Worm (Caenorhabditis elegans) whole organism, late embryonic: ENCODE measurements around the gene F18E9.4.
A peak's percentile ranks its signal among the peaks of the same experiment; 100 is the strongest.

Experiments
- C08G9.2 ChIP-seq: sonication (generic microtip); optimal IDR thresholded peaks from 2 replicates; lab custom pipeline; 2016; ENCODE audit warnings: mild to moderate bottlenecking, missing genetic modification characterization, moderate library complexity, missing compliant biosample characterization
- K02D7.2 ChIP-seq: sonication (generic microtip); optimal IDR thresholded peaks from 2 replicates; lab custom pipeline; 2017; ENCODE audit warnings: mild to moderate bottlenecking, missing genetic modification characterization, missing compliant biosample characterization
- T23F11.4 ChIP-seq: fragments of 200-800 bp; sonication (Bioruptor generic); optimal IDR thresholded peaks from 2 replicates; lab custom pipeline; 2018; ENCODE audit warnings: mild to moderate bottlenecking, missing genetic modification characterization, missing compliant biosample characterization
- ahr-1 ChIP-seq: sonication (generic microtip); optimal IDR thresholded peaks from 2 replicates; lab custom pipeline; 2016; ENCODE audit warnings: missing genetic modification characterization, missing compliant biosample characterization
- ama-1 ChIP-seq: fragments of 150-350 bp; optimal IDR thresholded peaks from 2 replicates; lab custom pipeline; 2014
- ceh-14 ChIP-seq: sonication (generic microtip); optimal IDR thresholded peaks from 2 replicates; lab custom pipeline; 2016; ENCODE audit warnings: missing genotype, missing genetic modification characterization, missing compliant biosample characterization
- ceh-19 ChIP-seq: fragments of 200-800 bp; sonication (Bioruptor generic); optimal IDR thresholded peaks from 2 replicates; lab custom pipeline; 2018; ENCODE audit warnings: mild to moderate bottlenecking, missing genetic modification characterization, missing compliant biosample characterization
- ceh-2 ChIP-seq: sonication (generic microtip); optimal IDR thresholded peaks from 2 replicates; lab custom pipeline; 2016; ENCODE audit warnings: missing genotype, missing genetic modification characterization, missing compliant biosample characterization
- ceh-22 ChIP-seq: sonication (generic microtip); optimal IDR thresholded peaks from 2 replicates; lab custom pipeline; 2017; ENCODE audit warnings: missing biosample characterization, missing genetic modification characterization
- ceh-24 ChIP-seq: sonication (generic microtip); optimal IDR thresholded peaks from 2 replicates; lab custom pipeline; 2016; ENCODE audit warnings: mild to moderate bottlenecking, missing genetic modification characterization, missing compliant biosample characterization
- ceh-30 ChIP-seq: fragments of 150-350 bp; optimal IDR thresholded peaks from 2 replicates; lab custom pipeline; 2014; ENCODE audit warnings: missing biosample characterization, missing genetic modification characterization
- ceh-31 ChIP-seq: sonication (generic microtip); optimal IDR thresholded peaks from 2 replicates; lab custom pipeline; 2016; ENCODE audit warnings: missing genetic modification characterization, missing compliant biosample characterization
- ceh-34 ChIP-seq: sonication (generic microtip); optimal IDR thresholded peaks from 2 replicates; lab custom pipeline; 2016; ENCODE audit warnings: mild to moderate bottlenecking, missing genetic modification characterization, missing compliant biosample characterization
- ceh-48 ChIP-seq: sonication (generic microtip); optimal IDR thresholded peaks from 2 replicates; lab custom pipeline; 2016; ENCODE audit warnings: missing genetic modification characterization, inconsistent platforms, missing compliant biosample characterization
- ceh-9 ChIP-seq: sonication (generic microtip); optimal IDR thresholded peaks from 2 replicates; lab custom pipeline; 2016; ENCODE audit warnings: mild to moderate bottlenecking, missing genetic modification characterization, inconsistent platforms, missing compliant biosample characterization
- che-1 ChIP-seq: sonication (generic microtip); optimal IDR thresholded peaks from 2 replicates; lab custom pipeline; 2016; ENCODE audit warnings: mild to moderate bottlenecking, missing genetic modification characterization, missing compliant biosample characterization
- elt-2 ChIP-seq: sonication (generic microtip); optimal IDR thresholded peaks from 2 replicates; lab custom pipeline; 2016; ENCODE audit warnings: missing genetic modification reagents, missing genetic modification characterization, missing compliant biosample characterization
- elt-4 ChIP-seq: sonication (generic microtip); optimal IDR thresholded peaks from 2 replicates; lab custom pipeline; 2016; ENCODE audit warnings: missing genetic modification characterization, missing compliant biosample characterization
- eyg-1 ChIP-seq: sonication (generic microtip); optimal IDR thresholded peaks from 2 replicates; lab custom pipeline; 2016; ENCODE audit warnings: missing genotype, missing genetic modification characterization, missing compliant biosample characterization
- fax-1 ChIP-seq: sonication (generic microtip); optimal IDR thresholded peaks from 2 replicates; lab custom pipeline; 2016; ENCODE audit warnings: missing genotype, missing genetic modification characterization, missing compliant biosample characterization
- fkh-10 ChIP-seq: fragments of 150-350 bp; optimal IDR thresholded peaks from 2 replicates; lab custom pipeline; 2014; ENCODE audit warnings: missing biosample characterization, missing genetic modification reagents, missing genetic modification characterization
- fkh-6 ChIP-seq: sonication (generic microtip); optimal IDR thresholded peaks from 2 replicates; lab custom pipeline; 2016; ENCODE audit warnings: missing genetic modification characterization, missing compliant biosample characterization
- gmeb-2 ChIP-seq: sonication (generic microtip); optimal IDR thresholded peaks from 2 replicates; lab custom pipeline; 2016; ENCODE audit warnings: missing genetic modification characterization, inconsistent platforms, missing compliant biosample characterization
- hlh-30 ChIP-seq: sonication (generic microtip); optimal IDR thresholded peaks from 2 replicates; lab custom pipeline; 2017; ENCODE audit warnings: antibody characterized with exemption, missing genetic modification characterization, missing compliant biosample characterization; ENCODE audit not compliant: insufficient read depth
- hlh-6 ChIP-seq: sonication (generic microtip); optimal IDR thresholded peaks from 2 replicates; lab custom pipeline; 2016; ENCODE audit warnings: missing genotype, missing genetic modification characterization, missing compliant biosample characterization
- mec-3 ChIP-seq: sonication (generic microtip); optimal IDR thresholded peaks from 2 replicates; lab custom pipeline; 2016; ENCODE audit warnings: borderline replicate concordance, missing genetic modification characterization, missing compliant biosample characterization
- nfya-1 ChIP-seq: sonication (generic microtip); optimal IDR thresholded peaks from 2 replicates; lab custom pipeline; 2017; ENCODE audit warnings: missing genetic modification characterization, mild to moderate bottlenecking, missing compliant biosample characterization, antibody characterized with exemption, moderate library complexity
- nhr-11 ChIP-seq: fragments of 150-350 bp; optimal IDR thresholded peaks from 2 replicates; lab custom pipeline; 2014; ENCODE audit warnings: missing biosample characterization, missing genetic modification characterization
- pag-3 ChIP-seq: sonication (generic microtip); optimal IDR thresholded peaks from 2 replicates; lab custom pipeline; 2016; ENCODE audit warnings: missing compliant biosample characterization, missing genetic modification characterization, borderline replicate concordance
- pat-9 ChIP-seq: fragments of 200-800 bp; sonication (Bioruptor generic); optimal IDR thresholded peaks from 2 replicates; lab custom pipeline; 2018; ENCODE audit warnings: mild to moderate bottlenecking, missing genetic modification characterization, moderate library complexity, missing compliant biosample characterization
- pax-1 ChIP-seq: fragments of 150-350 bp; optimal IDR thresholded peaks from 2 replicates; lab custom pipeline; 2014; ENCODE audit warnings: missing biosample characterization, missing genetic modification characterization
- pqm-1 ChIP-seq: sonication (generic microtip); optimal IDR thresholded peaks from 2 replicates; lab custom pipeline; 2016; ENCODE audit warnings: missing genetic modification characterization, missing compliant biosample characterization
- pros-1 ChIP-seq: fragments of 150-350 bp; optimal IDR thresholded peaks from 2 replicates; lab custom pipeline; 2014; ENCODE audit warnings: missing biosample characterization, missing genetic modification reagents, missing genetic modification characterization
- ref-2 ChIP-seq: sonication (generic microtip); optimal IDR thresholded peaks from 2 replicates; lab custom pipeline; 2016; ENCODE audit warnings: missing genetic modification characterization, missing compliant biosample characterization
- sdc-2 ChIP-seq: sonication (generic microtip); optimal IDR thresholded peaks from 2 replicates; lab custom pipeline; 2016; ENCODE audit warnings: missing genotype, missing genetic modification characterization, missing compliant biosample characterization
- sox-2 ChIP-seq: fragments of 200-800 bp; sonication (Bioruptor generic); IDR thresholded peaks from 2 replicates; pipeline ENCODE4 v1.3.6; 2022; ENCODE audit warnings: missing genetic modification reagents, missing genetic modification characterization, missing compliant biosample characterization
- tbx-2 ChIP-seq: sonication (generic microtip); optimal IDR thresholded peaks from 2 replicates; lab custom pipeline; 2016; ENCODE audit warnings: missing genetic modification characterization, missing compliant biosample characterization
- unc-3 ChIP-seq, 2 experiments: fragments of 200-800 bp in 1 of 2; sonication (Bioruptor generic) in 1 of 2; sonication (generic microtip) in 1 of 2; conservative IDR thresholded peaks in 1 of 2; optimal IDR thresholded peaks in 1 of 2; 2 replicates each; pipeline versions ENCODE4 v1.3.6 to Lab custom; 2016 to 2022; ENCODE audit warnings: missing compliant biosample characterization in 2 of 2, missing genetic modification characterization in 2 of 2, missing genetic modification reagents in 1 of 2
- unc-42 ChIP-seq: sonication (generic microtip); optimal IDR thresholded peaks from 2 replicates; lab custom pipeline; 2016; ENCODE audit warnings: missing genotype, missing genetic modification characterization, missing compliant biosample characterization
- unc-55 ChIP-seq: sonication (generic microtip); optimal IDR thresholded peaks from 2 replicates; lab custom pipeline; 2017; ENCODE audit warnings: missing biosample characterization, missing genetic modification reagents, missing genetic modification characterization
- ztf-16 ChIP-seq: sonication (generic microtip); optimal IDR thresholded peaks from 2 replicates; lab custom pipeline; 2017; ENCODE audit warnings: missing genetic modification characterization, missing compliant biosample characterization

Gene F18E9.4

ce11 chrX:8554029-8554428, 26.3 kb upstream of the F18E9.4 start:
- no peak for TF ChIP-seq elt-2 (tag; lab: Kevin White, UChicago)
- no peak for TF ChIP-seq pag-3 (tag; lab: Kevin White, UChicago)
- TF ChIP-seq nhr-11 (tag; lab: Kevin White, UChicago), result no peak
- TF ChIP-seq fkh-6, result no peak
- TF ChIP-seq pax-1 (tag; lab: Kevin White, UChicago), result no peak
- TF ChIP-seq mec-3 (tag; lab: Kevin White, UChicago), result no peak
- no peak for TF ChIP-seq ceh-14 (tag; lab: Kevin White, UChicago)
- TF ChIP-seq ceh-24 (tag; lab: Kevin White, UChicago), result no peak
- no peak for TF ChIP-seq ceh-2 (tag; lab: Kevin White, UChicago)

- TF ChIP-seq ceh-9 (tag; lab: Kevin White, UChicago) (no peak), hlh-6 (tag; lab: Kevin White, UChicago) (peak; percentile 57), sdc-2 (tag; lab: Kevin White, UChicago) (peak; percentile 68), pros-1 (tag; lab: Kevin White, UChicago) (no peak), nfya-1 (tag; lab: Kevin White, UChicago) (peak; percentile 62), unc-55 (GFP tag; lab: Kevin White, UChicago) (peak; percentile 24), hlh-30 (tag; lab: Kevin White, UChicago) (peak; percentile 35), fkh-10 (GFP tag; lab: Kevin White, UChicago) (no peak), fkh-6 (peak; percentile 17), gmeb-2 (tag; lab: Kevin White, UChicago) (no peak), C08G9.2 (no peak), ceh-30 (tag; lab: Kevin White, UChicago) (no peak), ceh-14 (tag; lab: Kevin White, UChicago) (peak; percentile 17), ztf-16 (tag; lab: Kevin White, UChicago) (peak; percentile 19), eyg-1 (tag; lab: Kevin White, UChicago) (no peak), che-1 (tag; lab: Kevin White, UChicago) (no peak), ceh-34 (tag; lab: Kevin White, UChicago) (peak; percentile 44), sox-2 (GFP tag; lab: Robert Waterston, UW) (no peak), ceh-31 (tag; lab: Kevin White, UChicago) (peak; percentile 80), fax-1 (tag; lab: Kevin White, UChicago) (no peak), ceh-19 (GFP tag; lab: Kevin White, UChicago) (no peak), elt-2 (tag; lab: Kevin White, UChicago) (peak; percentile 13), pqm-1 (tag; lab: Kevin White, UChicago) (no peak), tbx-2 (tag; lab: Kevin White, UChicago) (peak; percentile 43), ceh-48 (tag; lab: Kevin White, UChicago) (peak; percentile 39), ceh-22 (tag; lab: Kevin White, UChicago) (no peak), ref-2 (tag; lab: Kevin White, UChicago) (peak; percentile 50), unc-42 (peak; percentile 42), ceh-2 (tag; lab: Kevin White, UChicago) (peak; percentile 35), K02D7.2 (tag; lab: Kevin White, UChicago) (no peak)
These were observed 23.6 kb upstream of the F18E9.4 start, which contains the start of gene utx-1 for ce11 chrX:8556614-8557196. utx-1 (plus strand) TSS chrX:8557146.

ce11 chrX:8562586-8562985, 17.7 kb upstream of the F18E9.4 start:
- no peak for TF ChIP-seq unc-3 (GFP tag; conservative IDR thresholded peaks at IDR 0.05; lab: Robert Waterston, UW)
- no peak for TF ChIP-seq unc-3 (tag; optimal IDR thresholded peaks at IDR 0.05; lab: Kevin White, UChicago)
- TF ChIP-seq ceh-2 (tag; lab: Kevin White, UChicago), result no peak
- no peak for TF ChIP-seq elt-4 (tag; lab: Kevin White, UChicago)
- TF ChIP-seq hlh-6 (tag; lab: Kevin White, UChicago), result no peak
- no peak for TF ChIP-seq pat-9
- TF ChIP-seq elt-2 (tag; lab: Kevin White, UChicago), result no peak
- TF ChIP-seq ama-1 (lab: Kevin White, UChicago), result no peak
- no peak for TF ChIP-seq ceh-31 (tag; lab: Kevin White, UChicago)
- no peak for TF ChIP-seq sox-2 (GFP tag; lab: Robert Waterston, UW)
- TF ChIP-seq T23F11.4, result no peak
- no peak for TF ChIP-seq ahr-1
